Fruit fly (Drosophila melanogaster) whole organism, wandering third instar larva: ENCODE results near the gene TotZ.

Experiments
- CrebA ChIP-seq: fragments of 200-800 bp; sonication (Bioruptor generic); optimal IDR thresholded peaks from 2 replicates; lab custom pipeline; 2016; ENCODE audit warnings: missing biosample characterization, mild to moderate bottlenecking, missing genetic modification characterization, borderline replicate concordance
- Hr78 ChIP-seq: fragments of >200 bp; optimal IDR thresholded peaks from 2 replicates; lab custom pipeline; 2017; ENCODE audit warnings: missing biosample characterization, missing genetic modification characterization
- Hr83 ChIP-seq: fragments of 200-300 bp; sonication (Bioruptor generic); optimal IDR thresholded peaks from 2 replicates; lab custom pipeline; 2016; ENCODE audit warnings: missing biosample characterization, mild to moderate bottlenecking, missing genetic modification characterization, moderate library complexity; ENCODE audit not compliant: poor library complexity, severe bottlenecking
- Mio ChIP-seq: sonication (Bioruptor generic); optimal IDR thresholded peaks from 2 replicates; lab custom pipeline; 2016; ENCODE audit warnings: missing biosample characterization, missing genetic modification characterization
- N ChIP-seq: fragments of >200 bp; optimal IDR thresholded peaks from 2 replicates; lab custom pipeline; 2018; ENCODE audit warnings: missing biosample characterization, missing external identifiers, missing genetic modification characterization
- brk ChIP-seq: fragments of 200-800 bp; sonication (Bioruptor generic); optimal IDR thresholded peaks from 2 replicates; lab custom pipeline; 2016; ENCODE audit warnings: missing biosample characterization, mild to moderate bottlenecking, missing genetic modification characterization
- dl ChIP-seq, 2 experiments: fragments of 175-275, 200-275 bp in 1 of 2; fragments of 200-275 bp in 1 of 2; sonication (Bioruptor generic); optimal IDR thresholded peaks; lab custom pipeline; 2018; ENCODE audit warnings: mild to moderate bottlenecking in 2 of 2, missing biosample characterization in 2 of 2, missing genetic modification characterization in 2 of 2, moderate library complexity in 2 of 2; ENCODE audit not compliant: partially characterized antibody in 2 of 2, insufficient read depth in 1 of 2
- jim ChIP-seq: fragments of 175-275, 200-325 bp; sonication (Bioruptor generic); optimal IDR thresholded peaks from 2 replicates; lab custom pipeline; 2016; ENCODE audit warnings: missing biosample characterization, mild to moderate bottlenecking, missing genetic modification characterization
- psq ChIP-seq: fragments of 200-800 bp; sonication (Bioruptor generic); optimal IDR thresholded peaks from 3 replicates; lab custom pipeline; 2017; ENCODE audit warnings: missing biosample characterization, mild to moderate bottlenecking, missing genetic modification characterization, moderate library complexity
- sage ChIP-seq: fragments of 200-800 bp; sonication (Bioruptor generic); optimal IDR thresholded peaks from 2 replicates; lab custom pipeline; 2016; ENCODE audit warnings: missing biosample characterization, mild to moderate bottlenecking, missing genetic modification characterization
- tai ChIP-seq: sonication (Bioruptor generic); optimal IDR thresholded peaks from 2 replicates; lab custom pipeline; 2016; ENCODE audit warnings: missing biosample characterization, missing genetic modification characterization

DNA sequence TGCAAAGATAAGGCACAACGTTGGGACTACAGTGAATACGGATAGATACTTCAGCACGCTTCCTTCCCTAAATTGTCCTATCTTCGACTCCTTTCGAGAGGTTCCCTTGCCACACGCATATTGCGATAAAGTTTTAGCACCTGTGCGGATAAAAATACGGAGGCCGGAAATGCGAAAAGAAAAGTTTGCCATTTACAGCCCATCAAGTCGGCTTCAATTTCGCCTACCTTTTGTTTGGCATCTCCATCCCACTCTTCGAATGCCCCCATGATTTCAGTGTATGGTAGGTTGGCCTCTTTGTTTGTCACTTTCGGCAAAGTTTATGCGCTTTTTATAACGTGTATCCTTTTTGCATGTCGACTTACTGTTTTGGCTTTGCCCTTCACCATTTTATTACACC is 856 bp upstream of the TotZ start:
- TF ChIP-seq psq (GFP tag; lab: Kevin White, UChicago) (no peak), Hr78 (GFP tag; lab: Kevin White, UChicago) (no peak), brk (GFP tag; lab: Kevin White, UChicago) (no peak), Mio (GFP tag; lab: Kevin White, UChicago) (no peak), CrebA (GFP tag; lab: Kevin White, UChicago) (no peak), Hr83 (no peak), tai (GFP tag; lab: Kevin White, UChicago) (no peak), dl (GFP tag; optimal IDR thresholded peaks at IDR 0.05; lab: Kevin White, UChicago; ENCODE audit: insufficient read depth in 1 of 2, partially characterized antibody in 2 of 2) (no peak), N (GFP tag; lab: Kevin White, UChicago) (no peak), jim (no peak), sage (no peak)
